Worm (Caenorhabditis elegans): ENCODE data around the gene sel-12.

ce11 chrX:924495-925008, 8.9 kb downstream of the sel-12 start, which contains the start of the genes pifk-1 and tbc-11:
- TF ChIP-seq ama-1 (optimal IDR thresholded peaks at IDR 0.05) (no peak), B0310.2 (tag; optimal IDR thresholded peaks at IDR 0.05) (no peak)
